Worm (Caenorhabditis elegans): ENCODE measurements around the gene Y82E9BL.19.
A peak's percentile ranks its signal among the peaks of the same experiment; 100 is the strongest.

Gene Y82E9BL.19

ce11 chrIII:1311367-1311766, 20.4 kb upstream of the Y82E9BL.19 start:
- TF ChIP-seq fax-1 (tag; optimal IDR thresholded peaks at IDR 0.05), result no peak
- TF ChIP-seq rnt-1 (tag; optimal IDR thresholded peaks at IDR 0.05), result no peak
- TF ChIP-seq ceh-24 (tag; optimal IDR thresholded peaks at IDR 0.05), result no peak
- no peak for TF ChIP-seq zip-5 (tag; optimal IDR thresholded peaks at IDR 0.05)
- TF ChIP-seq che-1 (tag; optimal IDR thresholded peaks at IDR 0.05), result no peak
- TF ChIP-seq lim-6 (tag; optimal IDR thresholded peaks at IDR 0.05), result no peak
- no peak for TF ChIP-seq hlh-15 (tag; optimal IDR thresholded peaks at IDR 0.05)
- no peak for TF ChIP-seq sdc-2 (tag; optimal IDR thresholded peaks at IDR 0.05)
- TF ChIP-seq ceh-34 (tag; optimal IDR thresholded peaks at IDR 0.05), result no peak
- no peak for TF ChIP-seq hlh-13 (GFP tag; optimal IDR thresholded peaks at IDR 0.05)
- TF ChIP-seq fkh-10 (GFP tag; optimal IDR thresholded peaks at IDR 0.05), result no peak
- TF ChIP-seq ahr-1 (tag; optimal IDR thresholded peaks at IDR 0.05), result no peak
- TF ChIP-seq pag-3 (tag; optimal IDR thresholded peaks at IDR 0.05; ENCODE audit: borderline replicate concordance), result no peak
- TF ChIP-seq nfya-1 (tag; optimal IDR thresholded peaks at IDR 0.05), result no peak
- no peak for TF ChIP-seq nhr-232 (tag; optimal IDR thresholded peaks at IDR 0.05)
- no peak for TF ChIP-seq unc-86 (tag; optimal IDR thresholded peaks at IDR 0.05)
- no peak for TF ChIP-seq mec-3 (tag; optimal IDR thresholded peaks at IDR 0.05; ENCODE audit: borderline replicate concordance)
- TF ChIP-seq F13H6.1 (tag; optimal IDR thresholded peaks at IDR 0.05), result no peak

DNA sequence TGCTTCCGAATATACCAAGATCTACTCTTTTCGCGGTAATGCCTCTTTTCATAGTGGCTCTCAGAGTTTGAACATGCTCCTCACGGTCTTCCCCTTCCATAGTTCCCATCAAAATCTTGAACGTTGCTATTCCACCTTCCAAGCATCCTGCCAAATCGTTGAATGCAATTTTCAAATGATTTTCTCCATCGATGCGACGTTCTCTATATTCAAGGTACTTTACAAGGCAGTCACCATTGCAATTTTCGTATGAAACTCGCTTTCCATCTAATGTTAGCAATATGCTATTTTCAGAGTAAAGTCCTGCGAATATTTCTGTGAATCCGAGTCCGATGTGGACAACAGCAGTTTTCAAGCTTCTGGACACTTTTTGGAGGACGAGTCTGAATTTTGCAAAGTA, 17.5 kb upstream of the Y82E9BL.19 start:
- TF ChIP-seq K09A11.1 (tag; optimal IDR thresholded peaks at IDR 0.05; ENCODE audit: insufficient read depth), result no peak
- TF ChIP-seq ceh-45 (GFP tag; IDR thresholded peaks at IDR 0.05), result no peak
- no peak for TF ChIP-seq hlh-13 (GFP tag; optimal IDR thresholded peaks at IDR 0.05)

- TF ChIP-seq ceh-14 (tag; optimal IDR thresholded peaks at IDR 0.05), result no peak
- no peak for TF ChIP-seq madf-2 (tag; optimal IDR thresholded peaks at IDR 0.05)
- no peak for TF ChIP-seq hlh-15 (tag; optimal IDR thresholded peaks at IDR 0.05)
- no peak for TF ChIP-seq mec-3 (tag; optimal IDR thresholded peaks at IDR 0.05; ENCODE audit: borderline replicate concordance)
- TF ChIP-seq unc-42 (tag; optimal IDR thresholded peaks at IDR 0.05), result no peak
- no peak for TF ChIP-seq ets-4 (tag; optimal IDR thresholded peaks at IDR 0.05)
- TF ChIP-seq fax-1 (tag; optimal IDR thresholded peaks at IDR 0.05), result no peak
- TF ChIP-seq unc-3 (GFP tag; conservative IDR thresholded peaks at IDR 0.05), result no peak
- TF ChIP-seq unc-3 (tag; optimal IDR thresholded peaks at IDR 0.05), result no peak
- TF ChIP-seq ceh-45 (GFP tag; IDR thresholded peaks at IDR 0.05), result no peak
- TF ChIP-seq T23F11.4 (GFP tag; optimal IDR thresholded peaks at IDR 0.05), result no peak
These were observed 16.8 kb upstream of the Y82E9BL.19 start, which contains the start of the genes fbxa-80 and fbxa-19 for ce11 chrIII:1315038-1315437. Gene fbxa-80, minus strand, starts transcription at chrIII:1315210. Gene fbxa-19, plus strand, starts transcription at chrIII:1315401.

- TF ChIP-seq unc-3 (GFP tag; conservative IDR thresholded peaks at IDR 0.05) (no peak), unc-3 (tag; optimal IDR thresholded peaks at IDR 0.05) (no peak), ref-2 (tag; optimal IDR thresholded peaks at IDR 0.05) (no peak), pqm-1 (tag; optimal IDR thresholded peaks at IDR 0.05) (no peak), fkh-10 (GFP tag; optimal IDR thresholded peaks at IDR 0.05) (no peak), ztf-16 (tag; optimal IDR thresholded peaks at IDR 0.05) (no peak), syd-9 (tag; optimal IDR thresholded peaks at IDR 0.05) (no peak), sdc-2 (tag; optimal IDR thresholded peaks at IDR 0.05) (no peak), lin-11 (tag; optimal IDR thresholded peaks at IDR 0.05) (no peak), npax-4 (tag; optimal IDR thresholded peaks at IDR 0.05) (no peak), pag-3 (tag; optimal IDR thresholded peaks at IDR 0.05; ENCODE audit: borderline replicate concordance) (no peak)
These were observed 10.3 kb upstream of the Y82E9BL.19 start, which contains the start of gene fbxa-15 for ce11 chrIII:1321561-1321960. Gene fbxa-15, minus strand, starts transcription at chrIII:1321661.

DNA sequence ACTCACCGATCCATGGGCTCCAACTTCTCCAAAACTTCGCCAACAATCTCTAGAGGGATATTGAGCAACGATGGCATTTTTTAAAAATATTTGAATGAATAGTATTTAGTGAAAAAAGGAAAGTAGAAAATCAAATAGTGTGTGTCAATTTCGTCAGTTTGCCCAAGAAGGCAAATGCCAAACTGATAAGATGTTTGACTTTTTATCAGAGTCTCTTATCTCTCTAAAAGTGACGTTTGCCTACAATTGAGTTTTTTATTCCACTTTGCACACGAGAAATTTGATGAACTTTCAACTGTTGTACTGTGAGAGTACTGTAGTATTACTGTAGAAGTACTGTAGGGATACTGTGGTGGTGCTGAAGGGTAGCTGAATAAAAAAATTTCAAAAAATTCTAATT, 8.3 kb upstream of the Y82E9BL.19 start:
- TF ChIP-seq unc-55 (GFP tag; optimal IDR thresholded peaks at IDR 0.05) (no peak), ceh-2 (tag; optimal IDR thresholded peaks at IDR 0.05) (no peak), elt-2 (tag; optimal IDR thresholded peaks at IDR 0.05) (peak; percentile 91), ets-4 (tag; optimal IDR thresholded peaks at IDR 0.05) (no peak), unc-86 (tag; optimal IDR thresholded peaks at IDR 0.05) (no peak), ceh-30 (tag; optimal IDR thresholded peaks at IDR 0.05) (no peak), nhr-232 (tag; optimal IDR thresholded peaks at IDR 0.05) (no peak), tbx-2 (tag; optimal IDR thresholded peaks at IDR 0.05) (no peak), lin-11 (tag; optimal IDR thresholded peaks at IDR 0.05) (no peak)
